Fruit fly (Drosophila melanogaster): ENCODE results near the gene Tfb4.
A peak's percentile ranks its signal among the peaks of the same experiment; 100 is the strongest.

The Tfb4 gene

dm6 chr2L:1108029-1108688 is 42.3 kb downstream of the Tfb4 start, which contains the start of the genes PolrMT and CG14339:
Gene PolrMT, minus strand, starts transcription at chr2L:1108373.
Gene CG14339, plus strand, starts transcription at chr2L:1108540.
- TF ChIP-seq lola (GFP tag; optimal IDR thresholded peaks at IDR 0.05) (no peak), Hnf4 (GFP tag; optimal IDR thresholded peaks at IDR 0.05) (no peak), usp (GFP tag; optimal IDR thresholded peaks at IDR 0.05) (no peak), Dif (GFP tag; optimal IDR thresholded peaks at IDR 0.05; ENCODE audit: partially characterized antibody) (no peak), sage (GFP tag; optimal IDR thresholded peaks at IDR 0.05) (no peak), CrebA (GFP tag; optimal IDR thresholded peaks at IDR 0.05; ENCODE audit: borderline replicate concordance) (no peak), Mio (GFP tag; optimal IDR thresholded peaks at IDR 0.05) (no peak), sv (GFP tag; optimal IDR thresholded peaks at IDR 0.05) (no peak), pan (optimal IDR thresholded peaks at IDR 0.05) (no peak), Hr78 (GFP tag; optimal IDR thresholded peaks at IDR 0.05) (no peak), N (GFP tag; optimal IDR thresholded peaks at IDR 0.05) (peak; percentile 51), Sp1 (GFP tag; optimal IDR thresholded peaks at IDR 0.05) (no peak), rgr (GFP tag; optimal IDR thresholded peaks at IDR 0.05) (peak; percentile 27), dsf (GFP tag; optimal IDR thresholded peaks at IDR 0.05; ENCODE audit: borderline replicate concordance) (no peak), woc (GFP tag; optimal IDR thresholded peaks at IDR 0.05) (no peak), Rel (GFP tag; optimal IDR thresholded peaks at IDR 0.05) (no peak), Rel (tag; optimal IDR thresholded peaks at IDR 0.05) (peak; percentile 36), CG32264 (GFP tag; optimal IDR thresholded peaks at IDR 0.05) (no peak), brk (GFP tag; optimal IDR thresholded peaks at IDR 0.05) (no peak), OdsH (GFP tag; optimal IDR thresholded peaks at IDR 0.05) (no peak), dl (GFP tag; optimal IDR thresholded peaks at IDR 0.05; ENCODE audit: insufficient read depth in 1 of 2, partially characterized antibody in 2 of 2) (no peak), Hr83 (GFP tag; optimal IDR thresholded peaks at IDR 0.05; ENCODE audit: poor library complexity, severe bottlenecking) (no peak), Myc (optimal IDR thresholded peaks at IDR 0.05) (peak; percentile 6), foxo (GFP tag; optimal IDR thresholded peaks at IDR 0.05) (no peak)

- peak; percentile 13 for TF ChIP-seq fru (GFP tag; optimal IDR thresholded peaks at IDR 0.05)
- no peak for TF ChIP-seq sv (GFP tag; optimal IDR thresholded peaks at IDR 0.05)
- TF ChIP-seq dmrt93B (GFP tag; optimal IDR thresholded peaks at IDR 0.05), result no peak
- no peak for TF ChIP-seq Hr78 (GFP tag; optimal IDR thresholded peaks at IDR 0.05)
- peak; percentile 59 for TF ChIP-seq Dif (GFP tag; optimal IDR thresholded peaks at IDR 0.05; ENCODE audit: partially characterized antibody)
- no peak for TF ChIP-seq Rel (GFP tag; optimal IDR thresholded peaks at IDR 0.05)
- peak; percentile 20 for TF ChIP-seq Rel (tag; optimal IDR thresholded peaks at IDR 0.05)
Observed at dm6 chr2L:1102349-1102748, 48.1 kb downstream of the Tfb4 start, which contains the start of gene CG4629. Gene CG4629, minus strand, starts transcription at chr2L:1102504.
